Fruit fly (Drosophila melanogaster): Measurements from ENCODE around the gene CG14624.

DNA sequence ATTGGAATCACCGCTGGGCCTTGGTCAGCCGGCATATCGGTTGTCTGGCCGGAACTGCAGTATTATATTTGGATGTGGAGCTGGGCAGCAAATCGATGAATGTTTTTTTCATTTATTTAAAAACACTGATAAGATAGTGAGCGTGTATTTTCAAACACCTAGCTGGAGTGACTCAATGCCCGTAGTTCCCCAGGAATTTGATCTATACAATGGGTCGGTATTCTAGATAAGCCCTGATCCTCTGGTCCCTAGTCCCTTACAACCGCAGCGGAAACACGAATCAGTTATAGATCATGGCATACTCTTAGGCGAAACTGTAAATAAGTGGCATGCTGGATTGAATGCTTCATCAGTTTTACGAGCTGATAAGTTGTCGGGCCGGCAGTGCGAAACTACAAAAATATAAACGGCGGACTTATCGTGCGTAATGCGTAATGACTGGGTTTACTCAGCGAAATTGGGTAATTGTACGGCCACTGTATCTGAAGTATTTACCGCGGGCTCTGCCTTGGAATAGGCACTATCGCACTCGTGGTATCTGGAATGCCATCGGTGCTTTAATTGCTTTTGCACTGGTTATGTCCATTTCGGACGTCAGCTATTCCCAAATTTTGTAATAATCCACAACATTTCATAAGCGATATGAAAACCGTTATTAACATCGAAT, 33.6 kb upstream of the CG14624 start:
- TF ChIP-seq psq (optimal IDR thresholded peaks at IDR 0.05): no peak
- no peak for TF ChIP-seq pan (optimal IDR thresholded peaks at IDR 0.05)
- TF ChIP-seq usp (GFP tag; optimal IDR thresholded peaks at IDR 0.05): no peak
- TF ChIP-seq EcR (GFP tag; optimal IDR thresholded peaks at IDR 0.05): no peak
- no peak for TF ChIP-seq CG8478 (optimal IDR thresholded peaks at IDR 0.05)

Data from whole organism.